Worm (Caenorhabditis elegans) whole organism, L1 larva: Measurements from ENCODE around the gene tiar-1.

Source experiments
- aha-1 ChIP-seq: fragments of 150-350 bp; optimal IDR thresholded peaks from 2 replicates; lab custom pipeline; 2014; ENCODE audit warnings: missing biosample characterization, missing genetic modification characterization
- blmp-1 ChIP-seq: fragments of 150-350 bp; optimal IDR thresholded peaks from 2 replicates; lab custom pipeline; 2014; ENCODE audit warnings: missing biosample characterization, missing genetic modification characterization
- dpl-1 ChIP-seq, 3 experiments: fragments of 150-350 bp in 2 of 3; sonication (generic microtip) in 1 of 3; optimal IDR thresholded peaks; 2 replicates each; lab custom pipeline; 2014 to 2017; ENCODE audit warnings: missing biosample characterization in 3 of 3, missing genetic modification characterization in 3 of 3, missing genetic modification reagents in 3 of 3
- efl-1 ChIP-seq, 4 experiments: fragments of 150-350 bp; optimal IDR thresholded peaks in 3 of 4; peaks in 1 of 4; 1 replicate in 1 of 4; 2 replicates in 3 of 4; lab custom pipeline; 2014; ENCODE audit warnings: missing biosample characterization in 2 of 4, missing genetic modification characterization in 2 of 4, missing genetic modification reagents in 2 of 4
- hpl-2 ChIP-seq: fragments of 150-350 bp; optimal IDR thresholded peaks from 2 replicates; lab custom pipeline; 2014; ENCODE audit warnings: missing biosample characterization, missing genetic modification reagents, missing genetic modification characterization
- jun-1 ChIP-seq: fragments of 150-350 bp; optimal IDR thresholded peaks from 2 replicates; lab custom pipeline; 2014; ENCODE audit warnings: missing biosample characterization, missing genetic modification reagents, missing genetic modification characterization
- lin-13 ChIP-seq: fragments of 150-350 bp; optimal IDR thresholded peaks from 2 replicates; lab custom pipeline; 2014; ENCODE audit warnings: missing biosample characterization, missing genetic modification reagents, missing genetic modification characterization
- nhr-76 ChIP-seq: sonication (generic microtip); optimal IDR thresholded peaks from 2 replicates; lab custom pipeline; 2017; ENCODE audit warnings: missing biosample characterization, missing genetic modification characterization
- skn-1 ChIP-seq: fragments of 150-350 bp; optimal IDR thresholded peaks from 2 replicates; lab custom pipeline; 2014; ENCODE audit warnings: missing biosample characterization, missing genetic modification characterization
- snu-23 ChIP-seq: sonication (generic microtip); optimal IDR thresholded peaks from 2 replicates; lab custom pipeline; 2016; ENCODE audit warnings: missing genetic modification characterization, missing compliant biosample characterization
- tbx-2 ChIP-seq: sonication (generic microtip); optimal IDR thresholded peaks from 2 replicates; lab custom pipeline; 2016; ENCODE audit warnings: missing genetic modification characterization, missing compliant biosample characterization
- ztf-11 ChIP-seq, 2 experiments: sonication (generic microtip); optimal IDR thresholded peaks; 2 replicates each; lab custom pipeline; 2016 to 2017; ENCODE audit warnings: missing genetic modification characterization in 2 of 2, missing biosample characterization in 1 of 2, missing compliant biosample characterization in 1 of 2
- ztf-4 ChIP-seq: fragments of 150-350 bp; optimal IDR thresholded peaks from 2 replicates; lab custom pipeline; 2014; ENCODE audit warnings: missing biosample characterization, missing genetic modification characterization

- TF ChIP-seq ztf-4 (tag; lab: Kevin White, UChicago) (no peak), blmp-1 (no peak), jun-1 (no peak), dpl-1 (GFP tag; optimal IDR thresholded peaks at IDR 0.05; lab: Kevin White, UChicago) (no peak), ztf-11 (tag; optimal IDR thresholded peaks at IDR 0.05; lab: Kevin White, UChicago) (no peak), tbx-2 (peak; percentile 42), hpl-2 (GFP tag; lab: Kevin White, UChicago) (no peak), nhr-76 (tag; lab: Kevin White, UChicago) (no peak), efl-1 (optimal IDR thresholded peaks at IDR 0.05; lab: Kevin White, UChicago) (no peak), efl-1 (GFP tag; optimal IDR thresholded peaks at IDR 0.05 in 1 of 2; lab: Kevin White, UChicago) (no peak), snu-23 (no peak), lin-13 (GFP tag; lab: Kevin White, UChicago) (no peak), aha-1 (tag; lab: Kevin White, UChicago) (no peak), skn-1 (tag; lab: Kevin White, UChicago) (no peak)
Observed at ce11 chrII:5708154-5708553, 6.5 kb downstream of the tiar-1 start.
